Fruit fly (Drosophila melanogaster) whole organism, embryonic: ENCODE results near the gene CG12171.

Experiments
- CG10959 ChIP-seq: fragments of 200-800 bp; sonication (Bioruptor generic); IDR thresholded peaks from 2 replicates; pipeline ENCODE4 v1.3.6; 2022; ENCODE audit warnings: missing biosample characterization, missing genetic modification characterization
- CG11085 ChIP-seq: fragments of 200-800 bp; sonication (Bioruptor generic); IDR thresholded peaks from 2 replicates; pipeline ENCODE4 v1.3.6; 2022; ENCODE audit warnings: missing biosample characterization, missing genetic modification characterization
- CG11093 ChIP-seq: fragments of 200-800 bp; sonication (Bioruptor generic); IDR thresholded peaks from 3 replicates; pipeline ENCODE4 v1.3.6; 2022; ENCODE audit warnings: missing biosample characterization, missing genetic modification characterization
- CG11504 ChIP-seq: fragments of 200-800 bp; sonication (Bioruptor generic); optimal IDR thresholded peaks from 3 replicates; lab custom pipeline; 2019; ENCODE audit warnings: missing biosample characterization, mild to moderate bottlenecking, missing genetic modification characterization, moderate library complexity
- CG12155 ChIP-seq: fragments of 200-800 bp; sonication (Bioruptor generic); optimal IDR thresholded peaks from 3 replicates; lab custom pipeline; 2016; ENCODE audit warnings: missing biosample characterization, missing genetic modification characterization
- CG12659 ChIP-seq: fragments of 200-800 bp; sonication (Bioruptor generic); optimal IDR thresholded peaks from 3 replicates; lab custom pipeline; 2017; ENCODE audit warnings: mild to moderate bottlenecking, missing biosample characterization, missing genetic modification reagents, missing genetic modification characterization
- CG14710 ChIP-seq: fragments of 200-800 bp; sonication (Bioruptor generic); optimal IDR thresholded peaks from 3 replicates; lab custom pipeline; 2019; ENCODE audit warnings: missing biosample characterization, mild to moderate bottlenecking, missing genetic modification characterization, moderate library complexity
- CG14860 ChIP-seq: fragments of 200-800 bp; sonication (Bioruptor generic); IDR thresholded peaks from 3 replicates; pipeline ENCODE4 v1.3.6; 2022; ENCODE audit warnings: missing biosample characterization, missing genetic modification characterization; ENCODE audit not compliant: partially characterized antibody
- CG15601 ChIP-seq: fragments of 200-800 bp; sonication (Bioruptor generic); optimal IDR thresholded peaks from 3 replicates; lab custom pipeline; 2019; ENCODE audit warnings: missing biosample characterization, mild to moderate bottlenecking, missing genetic modification characterization, moderate library complexity
- CG2889 ChIP-seq: fragments of 200-800 bp; sonication (Bioruptor generic); IDR thresholded peaks from 3 replicates; pipeline ENCODE4 v1.3.6; 2022; ENCODE audit warnings: missing biosample characterization, missing genetic modification characterization
- CG3065 ChIP-seq: fragments of 200-800 bp; sonication (Bioruptor generic); optimal IDR thresholded peaks from 2 replicates; lab custom pipeline; 2016; ENCODE audit warnings: missing biosample characterization, missing genetic modification characterization
- CG32767 ChIP-seq: fragments of 200-800 bp; sonication (Bioruptor generic); IDR thresholded peaks from 2 replicates; pipeline ENCODE4 v1.3.6; 2022; ENCODE audit warnings: missing biosample characterization, missing genetic modification characterization
- CG33213 ChIP-seq: fragments of 200-800 bp; sonication (Bioruptor generic); optimal IDR thresholded peaks from 3 replicates; lab custom pipeline; 2016; ENCODE audit warnings: missing biosample characterization, missing genetic modification characterization
- CG4282 ChIP-seq: fragments of 200-800 bp; sonication (Bioruptor generic); optimal IDR thresholded peaks from 2 replicates; lab custom pipeline; 2016; ENCODE audit warnings: missing biosample characterization, missing genetic modification characterization
- CG6813 ChIP-seq: fragments of 200-800 bp; sonication (Bioruptor generic); optimal IDR thresholded peaks from 2 replicates; lab custom pipeline; 2017; ENCODE audit warnings: missing biosample characterization, missing genetic modification characterization, mild to moderate bottlenecking, moderate library complexity, missing genetic modification reagents
- CG8281 ChIP-seq: fragments of 200-800 bp; sonication (Bioruptor generic); optimal IDR thresholded peaks from 2 replicates; lab custom pipeline; 2018; ENCODE audit warnings: missing biosample characterization, mild to moderate bottlenecking, missing genetic modification characterization, moderate library complexity
- CG8924 ChIP-seq: fragments of 200-800 bp; optimal IDR thresholded peaks from 3 replicates; lab custom pipeline; 2019; ENCODE audit warnings: missing biosample characterization, mild to moderate bottlenecking, missing genetic modification characterization, moderate library complexity
- Dip2 ChIP-seq: fragments of 200-800 bp; sonication (Bioruptor generic); IDR thresholded peaks from 2 replicates; pipeline ENCODE4 v1.3.6; 2022; ENCODE audit warnings: missing biosample characterization, missing genetic modification characterization
- Elba2 ChIP-seq: fragments of 200-800 bp; sonication (Bioruptor generic); optimal IDR thresholded peaks from 3 replicates; lab custom pipeline; 2016; ENCODE audit warnings: missing biosample characterization, missing genetic modification characterization
- HHEX ChIP-seq: fragments of 200-800 bp; sonication (Bioruptor generic); optimal IDR thresholded peaks from 3 replicates; lab custom pipeline; 2017; ENCODE audit warnings: missing biosample characterization, mild to moderate bottlenecking, missing genetic modification characterization, missing genetic modification reagents
- Lpt ChIP-seq: fragments of >200 bp; optimal IDR thresholded peaks from 2 replicates; lab custom pipeline; 2018; ENCODE audit warnings: missing biosample characterization, missing genetic modification characterization
- Opbp ChIP-seq: fragments of 200-800 bp; sonication (Bioruptor generic); IDR thresholded peaks from 3 replicates; pipeline ENCODE4 v1.3.6; 2022; ENCODE audit warnings: missing biosample characterization, missing genetic modification characterization; ENCODE audit not compliant: partially characterized antibody
- Ravus ChIP-seq: fragments of 200-800 bp; sonication (Bioruptor generic); IDR thresholded peaks from 2 replicates; pipeline ENCODE4 v1.3.6; 2022; ENCODE audit warnings: missing biosample characterization, missing genetic modification characterization
- Spps ChIP-seq: fragments of 200-800 bp; sonication (Bioruptor generic); optimal IDR thresholded peaks from 2 replicates; lab custom pipeline; 2018; ENCODE audit warnings: missing biosample characterization, mild to moderate bottlenecking, missing genetic modification characterization
- Xbp1 ChIP-seq: fragments of 200-800 bp; sonication (Bioruptor generic); optimal IDR thresholded peaks from 3 replicates; lab custom pipeline; 2016; ENCODE audit warnings: missing biosample characterization, mild to moderate bottlenecking, missing genetic modification characterization
- abd-A ChIP-seq: fragments of 200-800 bp; sonication (Bioruptor generic); optimal IDR thresholded peaks from 3 replicates; lab custom pipeline; 2019; ENCODE audit warnings: missing biosample characterization, mild to moderate bottlenecking, missing genetic modification characterization, moderate library complexity
- ase ChIP-seq: fragments of 200-800 bp; sonication (Bioruptor generic); IDR thresholded peaks from 3 replicates; pipeline ENCODE4 v1.3.6; 2022; ENCODE audit warnings: missing biosample characterization, missing genetic modification characterization
- ato ChIP-seq: fragments of 200-800 bp; sonication (Bioruptor generic); IDR thresholded peaks from 2 replicates; pipeline ENCODE4 v1.3.6; 2022; ENCODE audit warnings: missing biosample characterization, missing genetic modification characterization; ENCODE audit not compliant: partially characterized antibody
- bab2 ChIP-seq: fragments of 200-800 bp; sonication (Bioruptor generic); optimal IDR thresholded peaks from 2 replicates; lab custom pipeline; 2016; ENCODE audit warnings: missing biosample characterization, missing genetic modification characterization
- chm ChIP-seq: fragments of 200-800 bp; sonication (Bioruptor generic); IDR thresholded peaks from 2 replicates; pipeline ENCODE4 v1.3.6; 2022; ENCODE audit warnings: missing biosample characterization, missing genetic modification characterization
- fd64A ChIP-seq: fragments of 200-800 bp; sonication (Bioruptor generic); optimal IDR thresholded peaks from 3 replicates; lab custom pipeline; 2018; ENCODE audit warnings: missing biosample characterization, mild to moderate bottlenecking, missing genetic modification characterization
- gsb ChIP-seq: fragments of 200-800 bp; sonication (Bioruptor generic); IDR thresholded peaks from 2 replicates; pipeline ENCODE4 v1.3.6; 2022; ENCODE audit warnings: missing biosample characterization, missing genetic modification characterization
- insv ChIP-seq, 2 experiments: fragments of 200-800 bp; sonication (Bioruptor generic); optimal IDR thresholded peaks; 3 replicates each; lab custom pipeline; 2016 to 2018; ENCODE audit warnings: missing biosample characterization in 2 of 2, missing genetic modification characterization in 2 of 2
- kah ChIP-seq: fragments of 200-800 bp; sonication (Bioruptor generic); optimal IDR thresholded peaks from 2 replicates; lab custom pipeline; 2018; ENCODE audit warnings: missing biosample characterization, mild to moderate bottlenecking, missing genetic modification characterization
- klu ChIP-seq: fragments of 200-800 bp; sonication (Bioruptor generic); IDR thresholded peaks from 2 replicates; pipeline ENCODE4 v1.3.6; 2022; ENCODE audit warnings: missing biosample characterization, missing genetic modification characterization
- knrl ChIP-seq: fragments of 200-800 bp; sonication (Bioruptor generic); IDR thresholded peaks from 3 replicates; pipeline ENCODE4 v1.3.6; 2022; ENCODE audit warnings: missing biosample characterization, missing genetic modification characterization; ENCODE audit not compliant: partially characterized antibody
- lab ChIP-seq: fragments of 200-800 bp; sonication (Bioruptor generic); optimal IDR thresholded peaks from 3 replicates; lab custom pipeline; 2017; ENCODE audit warnings: missing biosample characterization, missing genetic modification characterization, mild to moderate bottlenecking, moderate library complexity, missing genetic modification reagents
- lbe ChIP-seq: fragments of 200-800 bp; sonication (Bioruptor generic); optimal IDR thresholded peaks from 2 replicates; lab custom pipeline; 2016; ENCODE audit warnings: missing biosample characterization, mild to moderate bottlenecking, missing genetic modification characterization
- mld ChIP-seq: fragments of 200-800 bp; sonication (Bioruptor generic); IDR thresholded peaks from 3 replicates; pipeline ENCODE4 v1.3.6; 2022; ENCODE audit warnings: missing biosample characterization, missing genetic modification characterization; ENCODE audit not compliant: partially characterized antibody
- otp ChIP-seq: fragments of 200-800 bp; sonication (Bioruptor generic); IDR thresholded peaks from 3 replicates; pipeline ENCODE4, ENCODE4 v1.3.6; 2022; ENCODE audit warnings: missing biosample characterization, missing genetic modification characterization
- psq ChIP-seq: fragments of 200-800 bp; sonication (Bioruptor generic); optimal IDR thresholded peaks from 2 replicates; lab custom pipeline; 2017; ENCODE audit warnings: missing biosample characterization, missing genetic modification characterization
- schlank ChIP-seq: fragments of 200-800 bp; sonication (Bioruptor generic); optimal IDR thresholded peaks from 2 replicates; lab custom pipeline; 2018; ENCODE audit warnings: missing biosample characterization, mild to moderate bottlenecking, missing genetic modification characterization
- sqz ChIP-seq: fragments of 200-800 bp; sonication (Bioruptor generic); optimal IDR thresholded peaks from 3 replicates; lab custom pipeline; 2018; ENCODE audit warnings: missing biosample characterization, mild to moderate bottlenecking, missing genetic modification characterization
- tll ChIP-seq, 2 experiments: fragments of 200-800 bp in 1 of 2; fragments of >200 bp in 1 of 2; sonication (Bioruptor generic) in 1 of 2; optimal IDR thresholded peaks; 2 replicates each; lab custom pipeline; 2017 to 2019; ENCODE audit warnings: missing biosample characterization in 2 of 2, missing genetic modification characterization in 2 of 2, mild to moderate bottlenecking in 1 of 2, moderate library complexity in 1 of 2
- tup ChIP-seq: fragments of 200-800 bp; sonication (Bioruptor generic); optimal IDR thresholded peaks from 2 replicates; lab custom pipeline; 2016; ENCODE audit warnings: missing biosample characterization, mild to moderate bottlenecking, missing genetic modification characterization, moderate library complexity
- yki ChIP-seq: fragments of >200 bp; optimal IDR thresholded peaks from 3 replicates; lab custom pipeline; 2018
- z ChIP-seq: fragments of 200-800 bp; sonication (Bioruptor generic); IDR thresholded peaks from 3 replicates; pipeline ENCODE4 v1.3.6; 2022; ENCODE audit warnings: missing biosample characterization, missing genetic modification characterization
- zen2 ChIP-seq: fragments of 200-800 bp; sonication (Bioruptor generic); IDR thresholded peaks from 3 replicates; pipeline ENCODE4 v1.3.6; 2022; ENCODE audit warnings: missing biosample characterization, missing genetic modification characterization; ENCODE audit not compliant: partially characterized antibody

The CG12171 gene

DNA sequence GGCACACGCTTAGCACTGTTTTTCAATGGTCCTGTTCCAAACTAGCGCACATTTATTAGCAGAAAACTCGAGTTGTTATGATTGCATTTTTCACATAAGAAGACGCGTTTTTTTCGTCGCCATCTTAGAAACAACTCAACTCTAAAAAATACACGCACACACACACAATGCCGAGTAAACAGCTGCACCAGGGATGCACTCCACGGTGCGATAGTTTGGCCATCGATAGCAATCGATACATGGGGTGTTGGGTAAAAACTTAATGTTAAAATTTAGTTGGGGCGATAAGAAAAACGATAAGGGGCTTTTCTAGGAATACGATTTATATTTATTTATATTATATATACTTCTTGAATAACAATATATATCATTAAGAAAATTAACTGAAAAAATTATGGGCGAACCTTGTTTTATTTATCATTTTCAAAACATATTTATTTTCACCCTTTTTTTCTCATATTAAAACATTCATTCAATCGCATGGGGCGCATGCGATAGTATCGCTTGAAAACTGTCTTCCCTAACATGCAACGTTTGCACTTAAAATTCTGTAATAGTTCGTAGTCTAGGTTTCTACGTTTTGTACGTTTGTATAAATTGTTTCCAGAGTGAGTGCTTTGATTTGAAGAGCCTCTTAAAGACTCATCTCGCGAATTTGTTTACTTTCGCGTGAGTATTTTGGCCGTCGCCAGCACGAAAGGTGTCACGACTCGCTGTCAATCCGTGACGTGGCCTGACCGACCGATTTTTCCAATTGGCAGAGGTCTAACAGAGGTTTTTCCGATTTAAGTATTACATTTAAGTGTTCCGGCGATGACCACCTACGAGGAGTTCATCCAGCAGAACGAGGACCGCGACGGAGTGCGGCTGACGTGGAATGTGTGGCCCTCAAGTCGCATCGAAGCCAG lies 15.4 kb downstream of the CG12171 start, which contains the start of the genes MTA1-like and Sec23 (continued):
- TF ChIP-seq tll (GFP tag; optimal IDR thresholded peaks at IDR 0.05; lab: Kevin White, UChicago): no peak
- TF ChIP-seq psq (GFP tag; lab: Kevin White, UChicago): no peak
- peak; percentile 92 for TF ChIP-seq sqz (GFP tag; lab: Kevin White, UChicago)
- no peak for TF ChIP-seq CG4282 (GFP tag; lab: Kevin White, UChicago)
- TF ChIP-seq CG6813 (GFP tag; lab: Kevin White, UChicago): peak; percentile 7
- TF ChIP-seq otp (GFP tag; lab: Robert Waterston, UW): no peak
- TF ChIP-seq CG14860 (GFP tag; lab: Robert Waterston, UW): peak; percentile 95
- TF ChIP-seq mld (GFP tag; lab: Robert Waterston, UW): peak; percentile 91
- TF ChIP-seq gsb (GFP tag; lab: Robert Waterston, UW): no peak
- TF ChIP-seq yki (lab: Kevin White, UChicago): no peak
- peak; percentile 90 for TF ChIP-seq Opbp (GFP tag; lab: Robert Waterston, UW)
- TF ChIP-seq ato: peak; percentile 76
- TF ChIP-seq tup: peak; percentile 51
- no peak for TF ChIP-seq HHEX (GFP tag; lab: Kevin White, UChicago)
- no peak for TF ChIP-seq CG11085 (GFP tag; lab: Robert Waterston, UW)
- TF ChIP-seq CG12155 (GFP tag; lab: Kevin White, UChicago): peak; percentile 33
- no peak for TF ChIP-seq CG11093 (GFP tag; lab: Robert Waterston, UW)
- TF ChIP-seq insv (GFP tag; optimal IDR thresholded peaks at IDR 0.05; lab: Kevin White, UChicago): peak in 1 of 2 experiments; percentile 73
- TF ChIP-seq Ravus (GFP tag; lab: Robert Waterston, UW): no peak
- TF ChIP-seq kah (GFP tag; lab: Kevin White, UChicago): no peak
- no peak for TF ChIP-seq CG8281 (tag; lab: Kevin White, UChicago)
- TF ChIP-seq knrl: peak; percentile 98
- TF ChIP-seq Dip2: no peak
- peak; percentile 85 for TF ChIP-seq CG14710 (tag; lab: Kevin White, UChicago)
- no peak for TF ChIP-seq klu
- TF ChIP-seq CG32767 (GFP tag; lab: Robert Waterston, UW): no peak; the same call in 1 of the 2 replicates
- no peak for TF ChIP-seq CG11504
- TF ChIP-seq z: no peak
- TF ChIP-seq fd64A (GFP tag; lab: Kevin White, UChicago): no peak
- peak; percentile 36 for TF ChIP-seq lab (GFP tag; lab: Kevin White, UChicago)
- no peak for TF ChIP-seq schlank
- TF ChIP-seq CG2889 (GFP tag; lab: Robert Waterston, UW): no peak
- TF ChIP-seq ase (GFP tag; lab: Robert Waterston, UW): no peak
- no peak for TF ChIP-seq CG10959 (GFP tag; lab: Robert Waterston, UW)
- TF ChIP-seq CG3065: no peak
- TF ChIP-seq Xbp1 (GFP tag; lab: Kevin White, UChicago): peak; percentile 76
- peak; percentile 64 for TF ChIP-seq CG15601 (tag; lab: Kevin White, UChicago)
- TF ChIP-seq chm (GFP tag; lab: Robert Waterston, UW): no peak
- peak; percentile 82 for TF ChIP-seq Elba2 (GFP tag; lab: Kevin White, UChicago)
- peak; percentile 54 for TF ChIP-seq lbe
- no peak for TF ChIP-seq CG33213 (GFP tag; lab: Kevin White, UChicago)
- peak; percentile 85; the same call in 2 of the 3 replicates for TF ChIP-seq zen2 (GFP tag; lab: Robert Waterston, UW)
- peak; percentile 87 for TF ChIP-seq CG12659 (GFP tag; lab: Kevin White, UChicago)
- TF ChIP-seq abd-A (tag; lab: Kevin White, UChicago): no peak
- no peak for TF ChIP-seq Spps (tag; lab: Kevin White, UChicago)
- TF ChIP-seq Lpt (GFP tag; lab: Kevin White, UChicago): no peak
- TF ChIP-seq CG8924 (tag; lab: Kevin White, UChicago): peak; percentile 71
- peak; percentile 41 for TF ChIP-seq bab2 (GFP tag; lab: Kevin White, UChicago)
